Fruit fly (Drosophila melanogaster) whole organism, embryonic: Measurements from ENCODE around the gene CG7806.
A peak's percentile ranks its signal among the peaks of the same experiment; 100 is the strongest.

Source experiments
- ATbp ChIP-seq: fragments of 200-800 bp; sonication (Bioruptor generic); optimal IDR thresholded peaks from 2 replicates; lab custom pipeline; 2017; ENCODE audit warnings: missing biosample characterization, mild to moderate bottlenecking, missing genetic modification characterization, missing genetic modification reagents
- B-H2 ChIP-seq: fragments of 200-800 bp; sonication (Bioruptor generic); optimal IDR thresholded peaks from 2 replicates; lab custom pipeline; 2018; ENCODE audit warnings: missing biosample characterization, mild to moderate bottlenecking, missing genetic modification characterization
- Blimp-1 ChIP-seq: fragments of 200-800 bp; sonication (Bioruptor generic); optimal IDR thresholded peaks from 3 replicates; lab custom pipeline; 2018; ENCODE audit warnings: missing biosample characterization, missing genetic modification characterization, mild to moderate bottlenecking, moderate library complexity, missing genetic modification reagents
- C15 ChIP-seq: fragments of 200-800 bp; sonication (Bioruptor generic); IDR thresholded peaks from 3 replicates; pipeline ENCODE4 v1.3.6; 2022; ENCODE audit warnings: missing biosample characterization, missing genetic modification characterization
- CG10267 ChIP-seq: fragments of 200-800 bp; sonication (Bioruptor generic); optimal IDR thresholded peaks from 2 replicates; lab custom pipeline; 2018; ENCODE audit warnings: missing biosample characterization, mild to moderate bottlenecking, missing genetic modification characterization, moderate library complexity
- CG11695 ChIP-seq: fragments of 200-800 bp; sonication (Bioruptor generic); IDR thresholded peaks from 3 replicates; pipeline ENCODE4 v1.3.6; 2022; ENCODE audit warnings: missing biosample characterization, missing genetic modification characterization
- CG12659 ChIP-seq: fragments of 200-800 bp; sonication (Bioruptor generic); optimal IDR thresholded peaks from 3 replicates; lab custom pipeline; 2017; ENCODE audit warnings: mild to moderate bottlenecking, missing biosample characterization, missing genetic modification reagents, missing genetic modification characterization
- CG14050 ChIP-seq: fragments of 200-800 bp; sonication (Bioruptor generic); IDR thresholded peaks from 3 replicates; pipeline ENCODE4 v1.3.6; 2022; ENCODE audit warnings: missing biosample characterization, missing genetic modification characterization
- CG14710 ChIP-seq: fragments of 200-800 bp; sonication (Bioruptor generic); optimal IDR thresholded peaks from 3 replicates; lab custom pipeline; 2019; ENCODE audit warnings: missing biosample characterization, mild to moderate bottlenecking, missing genetic modification characterization, moderate library complexity
- CG17829 ChIP-seq: fragments of 200-800 bp; optimal IDR thresholded peaks from 2 replicates; lab custom pipeline; 2019; ENCODE audit warnings: missing biosample characterization, mild to moderate bottlenecking, missing genetic modification characterization, moderate library complexity
- CG18599 ChIP-seq: fragments of 200-800 bp; sonication (Bioruptor generic); optimal IDR thresholded peaks from 3 replicates; lab custom pipeline; 2017; ENCODE audit warnings: missing biosample characterization, missing genetic modification characterization, mild to moderate bottlenecking, moderate library complexity, missing genetic modification reagents
- CG33213 ChIP-seq: fragments of 200-800 bp; sonication (Bioruptor generic); optimal IDR thresholded peaks from 3 replicates; lab custom pipeline; 2016; ENCODE audit warnings: missing biosample characterization, missing genetic modification characterization
- CG4328 ChIP-seq: fragments of 200-800 bp; sonication (Bioruptor generic); optimal IDR thresholded peaks from 3 replicates; lab custom pipeline; 2017; ENCODE audit warnings: missing biosample characterization, missing genetic modification reagents, missing genetic modification characterization
- CG4404 ChIP-seq: fragments of 200-800 bp; sonication (Bioruptor generic); IDR thresholded peaks from 2 replicates; pipeline ENCODE4 v1.3.6; 2022; ENCODE audit warnings: missing biosample characterization, missing genetic modification characterization
- CG6272 ChIP-seq: fragments of 200-800 bp; sonication (Bioruptor generic); IDR thresholded peaks from 2 replicates; pipeline ENCODE4 v1.3.6; 2022; ENCODE audit warnings: missing biosample characterization, missing genetic modification characterization
- CG7372 ChIP-seq: fragments of 200-800 bp; sonication (Bioruptor generic); IDR thresholded peaks from 2 replicates; pipeline ENCODE4 v1.3.6; 2022; ENCODE audit warnings: missing biosample characterization, missing genetic modification characterization
- CG9727 ChIP-seq: fragments of 200-800 bp; sonication (Bioruptor generic); optimal IDR thresholded peaks from 3 replicates; lab custom pipeline; 2017; ENCODE audit warnings: missing biosample characterization, mild to moderate bottlenecking, missing genetic modification characterization
- D19B ChIP-seq: fragments of 200-800 bp; sonication (Bioruptor generic); optimal IDR thresholded peaks from 2 replicates; lab custom pipeline; 2017; ENCODE audit warnings: missing biosample characterization, mild to moderate bottlenecking, missing genetic modification characterization
- Dip3 ChIP-seq: fragments of 200-800 bp; sonication (Bioruptor generic); optimal IDR thresholded peaks from 3 replicates; lab custom pipeline; 2016; ENCODE audit warnings: missing biosample characterization, missing genetic modification characterization
- Drgx ChIP-seq: fragments of 200-800 bp; sonication (Bioruptor generic); IDR thresholded peaks from 2 replicates; pipeline ENCODE4 v1.3.6; 2022; ENCODE audit warnings: missing biosample characterization, missing genetic modification characterization
- HLH3B ChIP-seq: fragments of 200-800 bp; sonication (Bioruptor generic); IDR thresholded peaks from 2 replicates; pipeline ENCODE4 v1.3.6; 2022; ENCODE audit warnings: missing biosample characterization, missing genetic modification characterization
- HmgD ChIP-seq: fragments of 200-800 bp; sonication (Bioruptor generic); optimal IDR thresholded peaks from 3 replicates; lab custom pipeline; 2016; ENCODE audit warnings: missing biosample characterization, missing genetic modification characterization
- Hr39 ChIP-seq: fragments of >200 bp; optimal IDR thresholded peaks from 2 replicates; lab custom pipeline; 2017
- Kr ChIP-seq: fragments of 200-800 bp; sonication (Bioruptor generic); optimal IDR thresholded peaks from 2 replicates; lab custom pipeline; 2017; ENCODE audit warnings: missing biosample characterization, mild to moderate bottlenecking, missing genetic modification characterization
- NFAT ChIP-seq: fragments of 200-800 bp; sonication (Bioruptor generic); IDR thresholded peaks from 2 replicates; pipeline ENCODE4 v1.3.6; 2022; ENCODE audit warnings: missing biosample characterization, missing genetic modification characterization
- Nf-YB ChIP-seq: fragments of 200-800 bp; sonication (Bioruptor generic); optimal IDR thresholded peaks from 3 replicates; lab custom pipeline; 2019; ENCODE audit warnings: missing biosample characterization, mild to moderate bottlenecking, missing genetic modification characterization, moderate library complexity
- NfI ChIP-seq: fragments of 200-800 bp; sonication (Bioruptor generic); optimal IDR thresholded peaks from 3 replicates; lab custom pipeline; 2018; ENCODE audit warnings: missing biosample characterization, mild to moderate bottlenecking, missing genetic modification characterization, moderate library complexity
- Ptx1 ChIP-seq: fragments of 200-800 bp; sonication (Bioruptor generic); IDR thresholded peaks from 2 replicates; pipeline ENCODE4 v1.3.6; 2022; ENCODE audit warnings: missing biosample characterization, missing genetic modification characterization
- Trl ChIP-seq, 3 experiments: fragments of >200 bp in 2 of 3; fragments of 200-800 bp in 1 of 3; sonication (Bioruptor generic) in 1 of 3; optimal IDR thresholded peaks; 2 replicates in 1 of 3; 3 replicates in 2 of 3; lab custom pipeline; 2016 to 2017; ENCODE audit warnings: missing biosample characterization in 1 of 3, missing genetic modification characterization in 1 of 3
- Xrp1 ChIP-seq: fragments of 200-800 bp; sonication (Bioruptor generic); IDR thresholded peaks from 2 replicates; pipeline ENCODE4 v1.3.6; 2022; ENCODE audit warnings: missing biosample characterization, missing genetic modification characterization
- ab ChIP-seq: fragments of 200-800 bp; sonication (Bioruptor generic); optimal IDR thresholded peaks from 2 replicates; lab custom pipeline; 2016; ENCODE audit warnings: missing biosample characterization, missing genetic modification characterization
- ash1 ChIP-seq: fragments of 200-800 bp; sonication (Bioruptor generic); optimal IDR thresholded peaks from 2 replicates; lab custom pipeline; 2018; ENCODE audit warnings: missing biosample characterization, mild to moderate bottlenecking, missing genetic modification characterization
- bigmax ChIP-seq: fragments of 200-800 bp; sonication (Bioruptor generic); optimal IDR thresholded peaks from 2 replicates; lab custom pipeline; 2018; ENCODE audit warnings: missing biosample characterization, mild to moderate bottlenecking, missing genetic modification characterization
- bowl ChIP-seq: fragments of 200-800 bp; sonication (Bioruptor generic); IDR thresholded peaks from 2 replicates; pipeline ENCODE4 v1.3.6; 2022; ENCODE audit warnings: missing biosample characterization, missing genetic modification characterization
- chif ChIP-seq, 2 experiments: fragments of 200-800 bp; sonication (Bioruptor generic); optimal IDR thresholded peaks; 3 replicates each; lab custom pipeline; 2016; ENCODE audit warnings: missing biosample characterization in 2 of 2, missing genetic modification characterization in 2 of 2
- crp ChIP-seq, 2 experiments: fragments of 200-800 bp; sonication (Bioruptor generic); optimal IDR thresholded peaks; 2 replicates in 1 of 2; 3 replicates in 1 of 2; lab custom pipeline; 2017; ENCODE audit warnings: missing biosample characterization in 2 of 2, missing genetic modification characterization in 2 of 2, mild to moderate bottlenecking in 1 of 2, moderate library complexity in 1 of 2
- fd3F ChIP-seq: fragments of 200-800 bp; sonication (Bioruptor generic); optimal IDR thresholded peaks from 2 replicates; lab custom pipeline; 2018; ENCODE audit warnings: missing biosample characterization, mild to moderate bottlenecking, missing genetic modification characterization, moderate library complexity
- ftz-f1 ChIP-seq: fragments of 200-800 bp; sonication (Bioruptor generic); optimal IDR thresholded peaks from 2 replicates; lab custom pipeline; 2016; ENCODE audit warnings: missing biosample characterization, missing genetic modification characterization
- fu2 ChIP-seq: fragments of 200-800 bp; sonication (Bioruptor generic); optimal IDR thresholded peaks from 2 replicates; lab custom pipeline; 2016; ENCODE audit warnings: missing biosample characterization, missing genetic modification characterization
- inv ChIP-seq: fragments of 200-800 bp; sonication (Bioruptor generic); IDR thresholded peaks from 2 replicates; pipeline ENCODE4 v1.3.6; 2022; ENCODE audit warnings: missing biosample characterization, missing genetic modification characterization; ENCODE audit not compliant: partially characterized antibody
- ken ChIP-seq: fragments of 200-800 bp; sonication (Bioruptor generic); IDR thresholded peaks from 3 replicates; pipeline ENCODE4 v1.3.6; 2022; ENCODE audit warnings: missing biosample characterization, missing genetic modification characterization
- mirr ChIP-seq: fragments of 200-800 bp; sonication (Bioruptor generic); optimal IDR thresholded peaks from 3 replicates; lab custom pipeline; 2018; ENCODE audit warnings: missing biosample characterization, mild to moderate bottlenecking, missing genetic modification characterization
- otp ChIP-seq: fragments of 200-800 bp; sonication (Bioruptor generic); IDR thresholded peaks from 3 replicates; pipeline ENCODE4, ENCODE4 v1.3.6; 2022; ENCODE audit warnings: missing biosample characterization, missing genetic modification characterization
- pzg ChIP-seq: fragments of 200-800 bp; sonication (Bioruptor generic); optimal IDR thresholded peaks from 3 replicates; lab custom pipeline; 2018; ENCODE audit warnings: missing biosample characterization, mild to moderate bottlenecking, missing genetic modification characterization, moderate library complexity
- sim ChIP-seq: fragments of 200-800 bp; sonication (Bioruptor generic); IDR thresholded peaks from 2 replicates; pipeline ENCODE4 v1.3.6; 2022; ENCODE audit warnings: missing biosample characterization, missing genetic modification characterization
- sr ChIP-seq: fragments of 200-800 bp; sonication (Bioruptor generic); IDR thresholded peaks from 3 replicates; pipeline ENCODE4 v1.3.6; 2022; ENCODE audit warnings: missing biosample characterization, missing genetic modification characterization
- tna ChIP-seq: fragments of 200-800 bp; sonication (Bioruptor generic); IDR thresholded peaks from 2 replicates; pipeline ENCODE4 v1.3.6; 2022; ENCODE audit warnings: missing biosample characterization, missing genetic modification characterization; ENCODE audit not compliant: partially characterized antibody
- twi ChIP-seq: fragments of 200-800 bp; optimal IDR thresholded peaks from 2 replicates; lab custom pipeline; 2019; ENCODE audit warnings: missing biosample characterization, mild to moderate bottlenecking, missing genetic modification characterization, moderate library complexity
- vfl ChIP-seq: fragments of 200-800 bp; sonication (Bioruptor generic); optimal IDR thresholded peaks from 2 replicates; lab custom pipeline; 2016; ENCODE audit warnings: missing biosample characterization, missing genetic modification characterization
- vvl ChIP-seq: fragments of 200-800 bp; sonication (Bioruptor generic); IDR thresholded peaks from 2 replicates; pipeline ENCODE4 v1.3.6; 2022; ENCODE audit warnings: missing biosample characterization, missing genetic modification characterization

Gene CG7806

DNA sequence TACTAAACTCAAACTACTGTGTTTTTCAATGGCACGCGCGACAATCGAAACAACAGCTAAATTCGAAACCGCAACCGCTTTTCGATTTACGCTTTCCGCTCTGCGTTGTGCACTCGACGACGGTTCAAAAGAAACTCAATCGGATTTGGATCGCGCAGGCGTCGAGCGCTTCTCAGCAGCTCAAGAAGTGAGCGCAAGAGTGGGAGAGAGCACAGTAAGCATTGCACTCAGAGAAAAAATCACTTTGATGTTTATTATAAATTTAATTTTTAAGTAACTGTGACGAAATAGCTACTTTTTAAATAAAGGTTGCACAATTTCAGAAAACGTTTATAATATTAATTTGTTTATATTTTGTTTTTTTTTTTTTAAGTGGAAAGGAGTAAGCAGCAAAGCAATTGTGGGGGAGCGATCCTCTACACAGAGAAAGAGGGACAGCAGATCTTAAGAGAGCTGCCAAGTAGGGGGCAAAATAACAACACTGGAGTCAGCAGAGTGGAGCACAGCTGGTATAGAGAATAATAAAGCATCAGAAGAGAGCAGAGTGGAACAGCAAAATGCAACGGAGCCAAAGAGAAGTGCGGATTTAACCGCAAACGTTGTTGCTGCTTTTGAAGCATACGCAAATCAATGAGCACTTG lies 33.5 kb upstream of the CG7806 start (continued):
- TF ChIP-seq Trl (optimal IDR thresholded peaks at IDR 0.05; lab: Kevin White, UChicago) = peak; percentile 88
- peak; percentile 58 for TF ChIP-seq Trl (GFP tag; optimal IDR thresholded peaks at IDR 0.05; lab: Kevin White, UChicago)
- peak; percentile 98 for TF ChIP-seq ken (GFP tag; lab: Robert Waterston, UW)
- no peak for TF ChIP-seq ab
- TF ChIP-seq NfI (GFP tag; lab: Kevin White, UChicago) = peak; percentile 94
- TF ChIP-seq chif (GFP tag; optimal IDR thresholded peaks at IDR 0.05; lab: Kevin White, UChicago) = peak; percentile 90 to 96
- peak; percentile 45 for TF ChIP-seq mirr (GFP tag; lab: Kevin White, UChicago)
- TF ChIP-seq ATbp (GFP tag; lab: Kevin White, UChicago) = peak; percentile 98
- TF ChIP-seq sim = peak; percentile 99
- TF ChIP-seq CG7372 (GFP tag; lab: Robert Waterston, UW) = peak; percentile 97
- no peak; the same call in 1 of the 2 replicates for TF ChIP-seq tna
- peak; percentile 99 for TF ChIP-seq HLH3B
- TF ChIP-seq Kr (GFP tag; lab: Kevin White, UChicago) = peak; percentile 77
- TF ChIP-seq D19B (GFP tag; lab: Kevin White, UChicago) = peak; percentile 77
- TF ChIP-seq sr = peak; percentile 95
- TF ChIP-seq vvl (GFP tag; lab: Robert Waterston, UW) = peak; percentile 100
- TF ChIP-seq CG12659 (GFP tag; lab: Kevin White, UChicago) = peak; percentile 97
- peak; percentile 98 for TF ChIP-seq CG10267 (tag; lab: Kevin White, UChicago)
- TF ChIP-seq Blimp-1 (GFP tag; lab: Kevin White, UChicago) = peak; percentile 98
- TF ChIP-seq ash1 (GFP tag; lab: Kevin White, UChicago) = peak; percentile 63
- peak; percentile 100 for TF ChIP-seq Xrp1 (GFP tag; lab: Robert Waterston, UW)
- peak; percentile 99 for TF ChIP-seq CG9727
- peak; percentile 90 for TF ChIP-seq twi (tag; lab: Kevin White, UChicago)
- peak; percentile 97 for TF ChIP-seq CG17829 (tag; lab: Kevin White, UChicago)
- TF ChIP-seq HmgD (GFP tag; lab: Kevin White, UChicago) = peak; percentile 2
- TF ChIP-seq Ptx1 (GFP tag; lab: Robert Waterston, UW) = peak; percentile 99
- peak; percentile 78 for TF ChIP-seq B-H2 (GFP tag; lab: Kevin White, UChicago)
- peak; percentile 92 for TF ChIP-seq vfl
- peak; percentile 73 for TF ChIP-seq ftz-f1
- TF ChIP-seq CG4404 (GFP tag; lab: Robert Waterston, UW) = peak; percentile 98
- peak; percentile 71 for TF ChIP-seq Dip3
- TF ChIP-seq CG33213 = peak; percentile 89
- TF ChIP-seq C15 (GFP tag; lab: Robert Waterston, UW) = peak; percentile 92
- TF ChIP-seq fu2 (GFP tag; lab: Kevin White, UChicago) = peak; percentile 72
- TF ChIP-seq Hr39 (lab: Kevin White, UChicago) = no peak
- TF ChIP-seq CG6272 (GFP tag; lab: Robert Waterston, UW) = peak; percentile 95
- TF ChIP-seq CG14050 (GFP tag; lab: Robert Waterston, UW) = peak; percentile 98
- TF ChIP-seq inv (GFP tag; lab: Robert Waterston, UW) = no peak
- TF ChIP-seq CG18599 (GFP tag; lab: Kevin White, UChicago) = peak; percentile 97
- TF ChIP-seq crp (GFP tag; optimal IDR thresholded peaks at IDR 0.05; lab: Kevin White, UChicago) = peak in 1 of 2 experiments; percentile 69
- peak; percentile 100 for TF ChIP-seq Drgx (GFP tag; lab: Robert Waterston, UW)
- TF ChIP-seq CG14710 = peak; percentile 98
- peak; percentile 99 for TF ChIP-seq CG11695 (GFP tag; lab: Robert Waterston, UW)
- peak; percentile 89 for TF ChIP-seq Nf-YB (GFP tag; lab: Kevin White, UChicago)
- TF ChIP-seq NFAT (GFP tag; lab: Robert Waterston, UW) = peak; percentile 95
- TF ChIP-seq fd3F (GFP tag; lab: Kevin White, UChicago) = peak; percentile 92
- TF ChIP-seq bowl (GFP tag; lab: Robert Waterston, UW) = peak; percentile 98
- TF ChIP-seq CG4328 (GFP tag; lab: Kevin White, UChicago) = peak; percentile 91
- TF ChIP-seq bigmax = peak; percentile 61
- peak; percentile 99 for TF ChIP-seq otp (GFP tag; lab: Robert Waterston, UW)
- peak; percentile 0 for TF ChIP-seq pzg (GFP tag; lab: Kevin White, UChicago)
